Fruit fly (Drosophila melanogaster) whole organism, embryonic: ENCODE measurements around the gene CG14342.

Experiments
- Atf3 ChIP-seq: fragments of 200-800 bp; sonication (Bioruptor generic); optimal IDR thresholded peaks from 3 replicates; lab custom pipeline; 2016; ENCODE audit warnings: missing biosample characterization, missing genetic modification characterization
- Blimp-1 ChIP-seq: fragments of 200-800 bp; sonication (Bioruptor generic); optimal IDR thresholded peaks from 3 replicates; lab custom pipeline; 2018; ENCODE audit warnings: missing biosample characterization, missing genetic modification characterization, mild to moderate bottlenecking, moderate library complexity, missing genetic modification reagents
- CG13296 ChIP-seq: fragments of 200-800 bp; sonication (Bioruptor generic); optimal IDR thresholded peaks from 3 replicates; lab custom pipeline; 2018; ENCODE audit warnings: missing biosample characterization, mild to moderate bottlenecking, missing genetic modification characterization
- CG14050 ChIP-seq: fragments of 200-800 bp; sonication (Bioruptor generic); IDR thresholded peaks from 3 replicates; pipeline ENCODE4 v1.3.6; 2022; ENCODE audit warnings: missing biosample characterization, missing genetic modification characterization
- CG1602 ChIP-seq: fragments of 200-800 bp; sonication (Bioruptor generic); optimal IDR thresholded peaks from 3 replicates; lab custom pipeline; 2016; ENCODE audit warnings: missing biosample characterization, missing genetic modification characterization
- CG17186 ChIP-seq: fragments of 200-800 bp; sonication (Bioruptor generic); optimal IDR thresholded peaks from 3 replicates; lab custom pipeline; 2017; ENCODE audit warnings: missing biosample characterization, missing genetic modification reagents, missing genetic modification characterization
- CG2875 ChIP-seq: fragments of 200-800 bp; sonication (Bioruptor generic); optimal IDR thresholded peaks from 2 replicates; lab custom pipeline; 2017; ENCODE audit warnings: missing biosample characterization, mild to moderate bottlenecking, missing genetic modification characterization, missing genetic modification reagents
- CG3163 ChIP-seq: fragments of 200-800 bp; sonication (Bioruptor generic); optimal IDR thresholded peaks from 3 replicates; lab custom pipeline; 2016; ENCODE audit warnings: missing biosample characterization, missing genetic modification characterization
- CG4328 ChIP-seq: fragments of 200-800 bp; sonication (Bioruptor generic); optimal IDR thresholded peaks from 3 replicates; lab custom pipeline; 2017; ENCODE audit warnings: missing biosample characterization, missing genetic modification reagents, missing genetic modification characterization
- CG5245 ChIP-seq: fragments of 200-800 bp; sonication (Bioruptor generic); optimal IDR thresholded peaks from 3 replicates; lab custom pipeline; 2016; ENCODE audit warnings: missing biosample characterization, missing genetic modification characterization
- CG6254 ChIP-seq: fragments of 200-800 bp; sonication (Bioruptor generic); optimal IDR thresholded peaks from 3 replicates; lab custom pipeline; 2017; ENCODE audit warnings: mild to moderate bottlenecking, missing biosample characterization, missing genetic modification reagents, missing genetic modification characterization
- CG6813 ChIP-seq: fragments of 200-800 bp; sonication (Bioruptor generic); optimal IDR thresholded peaks from 2 replicates; lab custom pipeline; 2017; ENCODE audit warnings: missing biosample characterization, missing genetic modification characterization, mild to moderate bottlenecking, moderate library complexity, missing genetic modification reagents
- CG8089 ChIP-seq: fragments of 200-800 bp; sonication (Bioruptor generic); optimal IDR thresholded peaks from 3 replicates; lab custom pipeline; 2016; ENCODE audit warnings: missing biosample characterization, missing genetic modification characterization
- CG8359 ChIP-seq: fragments of 200-800 bp; sonication (Bioruptor generic); optimal IDR thresholded peaks from 2 replicates; lab custom pipeline; 2017; ENCODE audit warnings: missing biosample characterization, mild to moderate bottlenecking, missing genetic modification characterization, borderline replicate concordance
- CG9437 ChIP-seq: fragments of 200-800 bp; sonication (Bioruptor generic); optimal IDR thresholded peaks from 2 replicates; lab custom pipeline; 2018; ENCODE audit warnings: missing biosample characterization, mild to moderate bottlenecking, missing genetic modification characterization
- CG9817 ChIP-seq: fragments of 200-800 bp; sonication (Bioruptor generic); optimal IDR thresholded peaks from 2 replicates; lab custom pipeline; 2018; ENCODE audit warnings: missing biosample characterization, mild to moderate bottlenecking, missing genetic modification characterization, moderate library complexity
- Dfd ChIP-seq, 2 experiments: fragments of >200 bp; optimal IDR thresholded peaks; 2 replicates each; lab custom pipeline; 2017; ENCODE audit warnings: missing biosample characterization in 2 of 2, missing genetic modification characterization in 2 of 2
- Elba2 ChIP-seq: fragments of 200-800 bp; sonication (Bioruptor generic); optimal IDR thresholded peaks from 3 replicates; lab custom pipeline; 2016; ENCODE audit warnings: missing biosample characterization, missing genetic modification characterization
- Fer3 ChIP-seq: fragments of 200-800 bp; sonication (Bioruptor generic); optimal IDR thresholded peaks from 2 replicates; lab custom pipeline; 2018; ENCODE audit warnings: missing biosample characterization, mild to moderate bottlenecking, missing genetic modification characterization, moderate library complexity
- HHEX ChIP-seq: fragments of 200-800 bp; sonication (Bioruptor generic); optimal IDR thresholded peaks from 3 replicates; lab custom pipeline; 2017; ENCODE audit warnings: missing biosample characterization, mild to moderate bottlenecking, missing genetic modification characterization, missing genetic modification reagents
- Lhr ChIP-seq: fragments of 200-800 bp; sonication (Bioruptor generic); optimal IDR thresholded peaks from 3 replicates; lab custom pipeline; 2017; ENCODE audit warnings: mild to moderate bottlenecking, missing biosample characterization, missing genetic modification reagents, missing genetic modification characterization
- Max ChIP-seq: fragments of 200-800 bp; sonication (Bioruptor generic); optimal IDR thresholded peaks from 2 replicates; lab custom pipeline; 2016; ENCODE audit warnings: missing biosample characterization, mild to moderate bottlenecking, missing genetic modification characterization
- Myb ChIP-seq: fragments of 200-800 bp; sonication (Bioruptor generic); optimal IDR thresholded peaks from 2 replicates; lab custom pipeline; 2016; ENCODE audit warnings: missing biosample characterization, missing genetic modification characterization
- Sry-β ChIP-seq: fragments of 200-800 bp; sonication (Bioruptor generic); optimal IDR thresholded peaks from 2 replicates; lab custom pipeline; 2018; ENCODE audit warnings: missing biosample characterization, mild to moderate bottlenecking, missing genetic modification characterization, moderate library complexity
- Sry-δ ChIP-seq: fragments of 200-800 bp; sonication (Bioruptor generic); optimal IDR thresholded peaks from 2 replicates; lab custom pipeline; 2016; ENCODE audit warnings: missing biosample characterization, missing genetic modification characterization
- Trl ChIP-seq, 3 experiments: fragments of >200 bp in 2 of 3; fragments of 200-800 bp in 1 of 3; sonication (Bioruptor generic) in 1 of 3; optimal IDR thresholded peaks; 2 replicates in 1 of 3; 3 replicates in 2 of 3; lab custom pipeline; 2016 to 2017; ENCODE audit warnings: missing biosample characterization in 1 of 3, missing genetic modification characterization in 1 of 3
- amos ChIP-seq: fragments of 200-800 bp; sonication (Bioruptor generic); IDR thresholded peaks from 2 replicates; pipeline ENCODE4 v1.3.6; 2022; ENCODE audit warnings: missing biosample characterization, missing genetic modification characterization; ENCODE audit not compliant: partially characterized antibody
- ap ChIP-seq: fragments of 200-800 bp; sonication (Bioruptor generic); IDR thresholded peaks from 2 replicates; pipeline ENCODE4 v1.3.6; 2022; ENCODE audit warnings: missing biosample characterization, missing genetic modification characterization
- bbx ChIP-seq: fragments of 200-800 bp; sonication (Bioruptor generic); IDR thresholded peaks from 2 replicates; pipeline ENCODE4 v1.3.6; 2022; ENCODE audit warnings: missing biosample characterization, missing genetic modification characterization; ENCODE audit not compliant: partially characterized antibody
- cwo ChIP-seq: fragments of 200-800 bp; sonication (Bioruptor generic); optimal IDR thresholded peaks from 3 replicates; lab custom pipeline; 2017; ENCODE audit warnings: missing biosample characterization, missing genetic modification characterization, mild to moderate bottlenecking, moderate library complexity, missing genetic modification reagents
- dpn ChIP-seq, 2 experiments: fragments of 200-800 bp; sonication (Bioruptor generic); optimal IDR thresholded peaks; 3 replicates each; lab custom pipeline; 2016; ENCODE audit warnings: missing biosample characterization in 2 of 2, missing genetic modification characterization in 2 of 2
- ems ChIP-seq: fragments of 200-800 bp; sonication (Bioruptor generic); optimal IDR thresholded peaks from 3 replicates; lab custom pipeline; 2016; ENCODE audit warnings: missing biosample characterization, missing genetic modification characterization
- eve ChIP-seq, 2 experiments: fragments of >200 bp; optimal IDR thresholded peaks; 2 replicates each; lab custom pipeline; 2017; ENCODE audit warnings: missing biosample characterization in 2 of 2, missing genetic modification characterization in 2 of 2
- fd102C ChIP-seq: fragments of 200-800 bp; sonication (Bioruptor generic); optimal IDR thresholded peaks from 2 replicates; lab custom pipeline; 2018; ENCODE audit warnings: missing biosample characterization, mild to moderate bottlenecking, missing genetic modification characterization, moderate library complexity
- gce ChIP-seq: fragments of 200-800 bp; sonication (Bioruptor generic); IDR thresholded peaks from 3 replicates; pipeline ENCODE4 v1.3.6; 2022; ENCODE audit warnings: missing biosample characterization, missing genetic modification characterization
- gcm2 ChIP-seq: fragments of 200-800 bp; sonication (Bioruptor generic); optimal IDR thresholded peaks from 2 replicates; lab custom pipeline; 2016; ENCODE audit warnings: missing biosample characterization, missing genetic modification characterization
- ham ChIP-seq: fragments of 200-800 bp; sonication (Bioruptor generic); IDR thresholded peaks from 2 replicates; pipeline ENCODE4 v1.3.6; 2022; ENCODE audit warnings: missing biosample characterization, missing genetic modification characterization
- hb ChIP-seq: fragments of 200-800 bp; sonication (Bioruptor generic); IDR thresholded peaks from 3 replicates; pipeline ENCODE4 v1.3.6; 2022; ENCODE audit warnings: missing biosample characterization, missing genetic modification characterization; ENCODE audit not compliant: partially characterized antibody
- hbn ChIP-seq: fragments of 200-800 bp; sonication (Bioruptor generic); IDR thresholded peaks from 2 replicates; pipeline ENCODE4 v1.3.6; 2022; ENCODE audit warnings: missing biosample characterization, missing genetic modification characterization; ENCODE audit not compliant: partially characterized antibody
- insv ChIP-seq, 2 experiments: fragments of 200-800 bp; sonication (Bioruptor generic); optimal IDR thresholded peaks; 3 replicates each; lab custom pipeline; 2016 to 2018; ENCODE audit warnings: missing biosample characterization in 2 of 2, missing genetic modification characterization in 2 of 2
- nau ChIP-seq: fragments of 200-800 bp; sonication (Bioruptor generic); optimal IDR thresholded peaks from 3 replicates; lab custom pipeline; 2017; ENCODE audit warnings: missing biosample characterization, mild to moderate bottlenecking, missing genetic modification characterization, missing genetic modification reagents
- pb ChIP-seq: fragments of 200-800 bp; sonication (Bioruptor generic); optimal IDR thresholded peaks from 3 replicates; lab custom pipeline; 2016; ENCODE audit warnings: missing biosample characterization, missing genetic modification characterization
- pita ChIP-seq: fragments of 200-800 bp; sonication (Bioruptor generic); optimal IDR thresholded peaks from 2 replicates; lab custom pipeline; 2017; ENCODE audit warnings: missing biosample characterization, mild to moderate bottlenecking, missing genetic modification characterization
- pros ChIP-seq: fragments of 200-800 bp; sonication (Bioruptor generic); optimal IDR thresholded peaks from 3 replicates; lab custom pipeline; 2019; ENCODE audit warnings: missing biosample characterization, mild to moderate bottlenecking, missing genetic modification characterization, moderate library complexity
- slou ChIP-seq: fragments of 200-800 bp; sonication (Bioruptor generic); optimal IDR thresholded peaks from 3 replicates; lab custom pipeline; 2016; ENCODE audit warnings: missing biosample characterization, missing genetic modification characterization
- ssp ChIP-seq: fragments of 200-800 bp; sonication (Bioruptor generic); IDR thresholded peaks from 2 replicates; pipeline ENCODE4 v1.3.6; 2022; ENCODE audit warnings: missing biosample characterization, missing genetic modification characterization
- tna ChIP-seq: fragments of 200-800 bp; sonication (Bioruptor generic); IDR thresholded peaks from 2 replicates; pipeline ENCODE4 v1.3.6; 2022; ENCODE audit warnings: missing biosample characterization, missing genetic modification characterization; ENCODE audit not compliant: partially characterized antibody
- tup ChIP-seq: fragments of 200-800 bp; sonication (Bioruptor generic); optimal IDR thresholded peaks from 2 replicates; lab custom pipeline; 2016; ENCODE audit warnings: missing biosample characterization, mild to moderate bottlenecking, missing genetic modification characterization, moderate library complexity
- usp ChIP-seq: fragments of >200 bp; optimal IDR thresholded peaks from 2 replicates; lab custom pipeline; 2017; ENCODE audit warnings: missing biosample characterization, missing genetic modification characterization

The CG14342 gene

DNA sequence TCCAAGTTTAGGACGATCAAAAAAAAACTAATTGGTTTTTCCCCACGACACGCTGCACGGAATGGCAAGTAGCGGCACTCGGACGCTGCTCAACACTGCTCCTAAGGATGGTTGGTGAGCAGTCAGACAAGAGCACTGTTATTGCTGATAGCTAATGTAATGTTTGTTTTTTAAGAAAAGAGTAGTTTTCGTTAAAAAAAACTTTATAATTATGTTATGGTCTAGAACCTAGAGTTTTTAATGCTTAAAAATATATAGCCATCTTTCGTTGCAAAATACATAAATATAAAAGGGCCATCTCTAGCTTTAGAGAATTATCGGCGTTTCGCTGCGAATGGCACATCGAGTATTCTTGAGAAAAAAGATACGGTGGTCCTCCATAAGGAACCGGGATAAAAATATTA, 31.3 kb upstream of the CG14342 start, which contains the start of the genes Charon and CG4887 (continued):
- TF ChIP-seq bbx (GFP tag; lab: Robert Waterston, UW) (peak; percentile 28; the same call in 1 of the 2 replicates), HHEX (GFP tag; lab: Kevin White, UChicago) (peak; percentile 73), ap (GFP tag; lab: Robert Waterston, UW) (peak; percentile 51), Myb (GFP tag; lab: Kevin White, UChicago) (peak; percentile 83), pros (GFP tag; lab: Kevin White, UChicago) (no peak), usp (GFP tag; lab: Kevin White, UChicago) (no peak), CG9817 (tag; lab: Kevin White, UChicago) (peak; percentile 89), gcm2 (GFP tag; lab: Kevin White, UChicago) (peak; percentile 61), tna (GFP tag; lab: Robert Waterston, UW) (no peak), ham (no peak), fd102C (GFP tag; lab: Kevin White, UChicago) (no peak), CG9437 (GFP tag; lab: Kevin White, UChicago) (peak; percentile 67), eve (GFP tag; optimal IDR thresholded peaks at IDR 0.05; lab: Kevin White, UChicago) (no peak), insv (GFP tag; optimal IDR thresholded peaks at IDR 0.05; lab: Kevin White, UChicago) (peak in 1 of 2 experiments; percentile 58), CG17186 (GFP tag; lab: Kevin White, UChicago) (peak; percentile 24), nau (GFP tag; lab: Kevin White, UChicago) (no peak), ems (peak; percentile 88), pb (GFP tag; lab: Kevin White, UChicago) (peak; percentile 55), cwo (peak; percentile 48), Atf3 (GFP tag; lab: Kevin White, UChicago) (peak; percentile 76), CG2875 (GFP tag; lab: Kevin White, UChicago) (no peak), ssp (GFP tag; lab: Robert Waterston, UW) (peak; percentile 71), CG4328 (GFP tag; lab: Kevin White, UChicago) (peak; percentile 79), CG6254 (GFP tag; lab: Kevin White, UChicago) (no peak), pita (no peak), CG3163 (peak; percentile 52), tup (peak; percentile 35), amos (GFP tag; lab: Robert Waterston, UW) (peak; percentile 48), Fer3 (peak; percentile 82), Lhr (GFP tag; lab: Kevin White, UChicago) (peak; percentile 67), Blimp-1 (GFP tag; lab: Kevin White, UChicago) (no peak), gce (GFP tag; lab: Robert Waterston, UW) (peak; percentile 55; the same call in 1 of the 3 replicates), CG8359 (GFP tag; lab: Kevin White, UChicago) (no peak), Sry-β (GFP tag; lab: Kevin White, UChicago) (no peak), CG6813 (GFP tag; lab: Kevin White, UChicago) (no peak), hb (no peak), CG8089 (peak; percentile 79), CG1602 (GFP tag; lab: Kevin White, UChicago) (peak; percentile 83), slou (GFP tag; lab: Kevin White, UChicago) (peak; percentile 84), dpn (GFP tag; optimal IDR thresholded peaks at IDR 0.05; lab: Kevin White, UChicago) (peak; percentile 87 to 88), CG14050 (peak; percentile 55; the same call in 1 of the 3 replicates), Trl (optimal IDR thresholded peaks at IDR 0.05; lab: Kevin White, UChicago) (no peak), Trl (GFP tag; optimal IDR thresholded peaks at IDR 0.05; lab: Kevin White, UChicago) (peak; percentile 86), CG5245 (GFP tag; lab: Kevin White, UChicago) (peak; percentile 66), Dfd (GFP tag; optimal IDR thresholded peaks at IDR 0.05; lab: Kevin White, UChicago) (no peak), Elba2 (GFP tag; lab: Kevin White, UChicago) (peak; percentile 87), CG13296 (GFP tag; lab: Kevin White, UChicago) (peak; percentile 78), Max (GFP tag; lab: Kevin White, UChicago) (peak; percentile 88), Sry-δ (GFP tag; lab: Kevin White, UChicago) (peak; percentile 96), hbn (GFP tag; lab: Robert Waterston, UW) (peak; percentile 58; the same call in 1 of the 2 replicates)
